Worm (Caenorhabditis elegans) whole organism, mixed stage, embryonic: Measurements from ENCODE around the gene pipp-4P.

Source experiments
- bed-3 ChIP-seq: fragments of 200-800 bp; sonication (Bioruptor generic); optimal IDR thresholded peaks from 3 replicates; lab custom pipeline; 2018; ENCODE audit warnings: mild to moderate bottlenecking, missing genetic modification characterization, moderate library complexity, missing compliant biosample characterization
- blmp-1 ChIP-seq: fragments of 150-350 bp; optimal IDR thresholded peaks from 2 replicates; lab custom pipeline; 2014; ENCODE audit warnings: missing biosample characterization, missing genetic modification characterization
- ceh-39 ChIP-seq: fragments of 150-350 bp; optimal IDR thresholded peaks from 2 replicates; lab custom pipeline; 2014; ENCODE audit warnings: missing biosample characterization, missing genetic modification characterization
- ceh-43 ChIP-seq: fragments of 200-800 bp; sonication (Bioruptor generic); optimal IDR thresholded peaks from 2 replicates; lab custom pipeline; 2018; ENCODE audit warnings: mild to moderate bottlenecking, missing genetic modification characterization, moderate library complexity, missing compliant biosample characterization
- ceh-83 ChIP-seq: fragments of 200-800 bp; sonication (Bioruptor generic); optimal IDR thresholded peaks from 2 replicates; lab custom pipeline; 2018; ENCODE audit warnings: mild to moderate bottlenecking, missing genetic modification characterization, missing compliant biosample characterization
- ces-1 ChIP-seq: fragments of 150-350 bp; optimal IDR thresholded peaks from 2 replicates; lab custom pipeline; 2014; ENCODE audit warnings: missing biosample characterization, missing genetic modification reagents, missing genetic modification characterization
- drap-1 ChIP-seq: fragments of 200-800 bp; sonication (Bioruptor generic); optimal IDR thresholded peaks from 3 replicates; lab custom pipeline; 2018; ENCODE audit warnings: mild to moderate bottlenecking, missing genetic modification characterization, missing compliant biosample characterization
- elt-1 ChIP-seq: sonication (generic microtip); optimal IDR thresholded peaks from 2 replicates; lab custom pipeline; 2017; ENCODE audit warnings: missing genetic modification characterization, mild to moderate bottlenecking, missing compliant biosample characterization, antibody characterized with exemption, moderate library complexity, borderline replicate concordance; ENCODE audit not compliant: insufficient read depth
- elt-3 ChIP-seq: fragments of 150-350 bp; optimal IDR thresholded peaks from 2 replicates; lab custom pipeline; 2014; ENCODE audit warnings: missing biosample characterization, missing genetic modification characterization
- ham-2 ChIP-seq: fragments of 200-800 bp; sonication (Bioruptor generic); optimal IDR thresholded peaks from 2 replicates; lab custom pipeline; 2018; ENCODE audit warnings: mild to moderate bottlenecking, missing genetic modification characterization, missing compliant biosample characterization
- hlh-1 ChIP-seq: fragments of 150-350 bp; optimal IDR thresholded peaks from 2 replicates; lab custom pipeline; 2014; ENCODE audit warnings: missing biosample characterization, missing genetic modification reagents, missing genetic modification characterization
- lin-13 ChIP-seq: fragments of 150-350 bp; optimal IDR thresholded peaks from 2 replicates; lab custom pipeline; 2014; ENCODE audit warnings: missing biosample characterization, missing genetic modification characterization
- lin-32 ChIP-seq: fragments of 200-800 bp; sonication (Bioruptor generic); optimal IDR thresholded peaks from 2 replicates; lab custom pipeline; 2018; ENCODE audit warnings: mild to moderate bottlenecking, missing genetic modification characterization, missing compliant biosample characterization
- mab-5 ChIP-seq: fragments of 150-350 bp; optimal IDR thresholded peaks from 2 replicates; lab custom pipeline; 2014; ENCODE audit warnings: missing biosample characterization, missing genetic modification characterization
- mep-1 ChIP-seq: fragments of 150-350 bp; optimal IDR thresholded peaks from 2 replicates; lab custom pipeline; 2017; ENCODE audit warnings: missing biosample characterization, missing genetic modification reagents, missing genetic modification characterization, inconsistent platforms
- mls-2 ChIP-seq: sonication (generic microtip); optimal IDR thresholded peaks from 2 replicates; lab custom pipeline; 2016; ENCODE audit warnings: mild to moderate bottlenecking, missing genetic modification characterization, moderate library complexity, missing compliant biosample characterization
- nhr-2 ChIP-seq: fragments of 150-350 bp; optimal IDR thresholded peaks from 2 replicates; lab custom pipeline; 2014; ENCODE audit warnings: missing biosample characterization, missing genetic modification characterization
- nhr-237 ChIP-seq: fragments of 150-350 bp; optimal IDR thresholded peaks from 2 replicates; lab custom pipeline; 2014; ENCODE audit warnings: missing biosample characterization, missing genetic modification characterization
- nhr-28 ChIP-seq: fragments of 150-350 bp; optimal IDR thresholded peaks from 2 replicates; lab custom pipeline; 2014; ENCODE audit warnings: missing biosample characterization, missing genetic modification characterization
- nhr-76 ChIP-seq: sonication (generic microtip); optimal IDR thresholded peaks from 2 replicates; lab custom pipeline; 2017; ENCODE audit warnings: missing biosample characterization, missing genetic modification characterization
- pha-4 ChIP-seq: fragments of 150-350 bp; optimal IDR thresholded peaks from 2 replicates; lab custom pipeline; 2018; ENCODE audit warnings: missing biosample characterization, missing genetic modification reagents, missing genetic modification characterization
- sem-2 ChIP-seq: fragments of 200-800 bp; sonication (Bioruptor generic); optimal IDR thresholded peaks from 2 replicates; lab custom pipeline; 2018; ENCODE audit warnings: mild to moderate bottlenecking, missing genetic modification characterization, missing compliant biosample characterization
- snpc-4 ChIP-seq: fragments of 150-350 bp; optimal IDR thresholded peaks from 2 replicates; lab custom pipeline; 2014; ENCODE audit warnings: missing biosample characterization, missing genetic modification characterization
- sptf-1 ChIP-seq: sonication (generic microtip); optimal IDR thresholded peaks from 2 replicates; lab custom pipeline; 2017; ENCODE audit warnings: mild to moderate bottlenecking, missing genetic modification characterization, moderate library complexity, missing compliant biosample characterization
- tbx-8 ChIP-seq: fragments of 200-800 bp; sonication (Bioruptor generic); optimal IDR thresholded peaks from 2 replicates; lab custom pipeline; 2018; ENCODE audit warnings: mild to moderate bottlenecking, missing genetic modification characterization, moderate library complexity, missing compliant biosample characterization
- unc-120 ChIP-seq: sonication (generic microtip); optimal IDR thresholded peaks from 2 replicates; lab custom pipeline; 2017; ENCODE audit warnings: missing genetic modification characterization, missing compliant biosample characterization; ENCODE audit not compliant: poor library complexity, severe bottlenecking
- unc-39 ChIP-seq: fragments of 150-350 bp; optimal IDR thresholded peaks from 2 replicates; lab custom pipeline; 2014; ENCODE audit warnings: missing biosample characterization, missing genetic modification characterization
- zip-8 ChIP-seq: fragments of 150-350 bp; optimal IDR thresholded peaks from 2 replicates; lab custom pipeline; 2014; ENCODE audit warnings: missing biosample characterization, missing genetic modification characterization
- ztf-11 ChIP-seq: fragments of 150-350 bp; optimal IDR thresholded peaks from 2 replicates; lab custom pipeline; 2014; ENCODE audit warnings: missing biosample characterization, missing genetic modification characterization

The pipp-4P gene

ce11 chrIII:2864669-2865068, 45.6 kb downstream of the pipp-4P start:
- TF ChIP-seq hlh-1 (tag; lab: Kevin White, UChicago) (no peak), nhr-237 (tag; lab: Kevin White, UChicago) (no peak), nhr-76 (tag; lab: Kevin White, UChicago) (no peak), elt-3 (tag; lab: Kevin White, UChicago) (no peak), ceh-43 (GFP tag; lab: Kevin White, UChicago) (no peak), lin-13 (no peak), ces-1 (GFP tag; lab: Kevin White, UChicago) (no peak), nhr-2 (tag; lab: Kevin White, UChicago) (no peak), ceh-39 (tag; lab: Kevin White, UChicago) (no peak), snpc-4 (tag; lab: Kevin White, UChicago) (no peak), mab-5 (tag; lab: Kevin White, UChicago) (no peak)

- TF ChIP-seq elt-1 (tag; lab: Kevin White, UChicago), result no peak
- no peak for TF ChIP-seq unc-39 (tag; lab: Kevin White, UChicago)
- TF ChIP-seq tbx-8, result no peak
- TF ChIP-seq pha-4 (tag; lab: Kevin White, UChicago), result no peak
- no peak for TF ChIP-seq hlh-1 (tag; lab: Kevin White, UChicago)
- TF ChIP-seq bed-3 (GFP tag; lab: Kevin White, UChicago), result no peak
- no peak for TF ChIP-seq elt-3 (tag; lab: Kevin White, UChicago)
- TF ChIP-seq unc-120 (tag; lab: Kevin White, UChicago), result no peak
Measured at ce11 chrIII:2866597-2866996, 47.5 kb downstream of the pipp-4P start.

ce11 chrIII:2868416-2868815, 49.3 kb downstream of the pipp-4P start:
- no peak for TF ChIP-seq ztf-11 (tag; lab: Kevin White, UChicago)
- no peak for TF ChIP-seq unc-39 (tag; lab: Kevin White, UChicago)
- TF ChIP-seq sptf-1 (tag; lab: Kevin White, UChicago), result no peak
- TF ChIP-seq lin-32 (GFP tag; lab: Kevin White, UChicago), result no peak
- no peak for TF ChIP-seq ham-2 (GFP tag; lab: Kevin White, UChicago)
- no peak for TF ChIP-seq bed-3 (GFP tag; lab: Kevin White, UChicago)
- TF ChIP-seq drap-1, result no peak
- no peak for TF ChIP-seq lin-13
- TF ChIP-seq unc-120 (tag; lab: Kevin White, UChicago), result no peak
- no peak for TF ChIP-seq snpc-4 (tag; lab: Kevin White, UChicago)

- TF ChIP-seq unc-39 (tag; lab: Kevin White, UChicago) (no peak), pha-4 (tag; lab: Kevin White, UChicago) (no peak)
Measured at ce11 chrIII:2869033-2869432, 50.0 kb downstream of the pipp-4P start.

- TF ChIP-seq unc-39 (tag; lab: Kevin White, UChicago) (no peak), mab-5 (tag; lab: Kevin White, UChicago) (no peak), blmp-1 (tag; lab: Kevin White, UChicago) (no peak), ces-1 (GFP tag; lab: Kevin White, UChicago) (no peak), drap-1 (no peak)
Measured at ce11 chrIII:2869512-2869911, 50.4 kb downstream of the pipp-4P start.

ce11 chrIII:2870228-2870627, 51.1 kb downstream of the pipp-4P start:
- TF ChIP-seq unc-39 (tag; lab: Kevin White, UChicago) (no peak), ceh-43 (GFP tag; lab: Kevin White, UChicago) (no peak), elt-1 (tag; lab: Kevin White, UChicago) (no peak), nhr-2 (tag; lab: Kevin White, UChicago) (no peak), ceh-83 (GFP tag; lab: Kevin White, UChicago) (no peak), nhr-28 (tag; lab: Kevin White, UChicago) (no peak), ceh-39 (tag; lab: Kevin White, UChicago) (no peak), ham-2 (GFP tag; lab: Kevin White, UChicago) (no peak), snpc-4 (tag; lab: Kevin White, UChicago) (no peak), sem-2 (GFP tag; lab: Kevin White, UChicago) (no peak), mep-1 (no peak), mls-2 (tag; lab: Kevin White, UChicago) (no peak), zip-8 (tag; lab: Kevin White, UChicago) (no peak), ztf-11 (tag; lab: Kevin White, UChicago) (no peak), hlh-1 (tag; lab: Kevin White, UChicago) (no peak)
